Worm (Caenorhabditis elegans) whole organism, early embryonic: Measurements from ENCODE around the gene C33H5.1.

Experiments
- B0310.2 ChIP-seq: sonication (generic microtip); optimal IDR thresholded peaks from 2 replicates; lab custom pipeline; 2016; ENCODE audit warnings: mild to moderate bottlenecking, missing genetic modification characterization, missing compliant biosample characterization
- F13C5.2 ChIP-seq: sonication (generic microtip); optimal IDR thresholded peaks from 2 replicates; lab custom pipeline; 2017; ENCODE audit warnings: mild to moderate bottlenecking, missing genetic modification characterization, inconsistent platforms, missing compliant biosample characterization
- aly-1 ChIP-seq: sonication (generic microtip); optimal IDR thresholded peaks from 2 replicates; lab custom pipeline; 2016; ENCODE audit warnings: missing genetic modification characterization, missing compliant biosample characterization
- ama-1 ChIP-seq: fragments of 150-350 bp; optimal IDR thresholded peaks from 2 replicates; lab custom pipeline; 2014
- ceh-36 ChIP-seq: sonication (generic microtip); optimal IDR thresholded peaks from 2 replicates; lab custom pipeline; 2016; ENCODE audit warnings: missing genetic modification characterization, inconsistent platforms, missing compliant biosample characterization
- ets-7 ChIP-seq: sonication (generic microtip); optimal IDR thresholded peaks from 2 replicates; lab custom pipeline; 2016; ENCODE audit warnings: missing genotype, missing genetic modification characterization, missing compliant biosample characterization
- flt-1 ChIP-seq: fragments of 200-800 bp; sonication (Bioruptor generic); IDR thresholded peaks from 2 replicates; pipeline ENCODE4 v1.3.6; 2022; ENCODE audit warnings: missing genetic modification characterization, missing compliant biosample characterization
- hmbx-1 ChIP-seq: sonication (generic microtip); optimal IDR thresholded peaks from 2 replicates; lab custom pipeline; 2016; ENCODE audit warnings: mild to moderate bottlenecking, missing genetic modification characterization, missing compliant biosample characterization
- hmg-4 ChIP-seq: fragments of 200-800 bp; sonication (Bioruptor generic); optimal IDR thresholded peaks from 2 replicates; lab custom pipeline; 2018; ENCODE audit warnings: mild to moderate bottlenecking, missing genetic modification characterization, missing compliant biosample characterization
- hnd-1 ChIP-seq: sonication (generic microtip); optimal IDR thresholded peaks from 2 replicates; lab custom pipeline; 2016; ENCODE audit warnings: missing genetic modification characterization, missing compliant biosample characterization
- pes-1 ChIP-seq: fragments of 200-800 bp; sonication (Bioruptor generic); IDR thresholded peaks from 2 replicates; pipeline ENCODE4 v1.3.6; 2022; ENCODE audit warnings: missing genetic modification reagents, missing genetic modification characterization, missing compliant biosample characterization
- scrt-1 ChIP-seq: fragments of 200-800 bp; sonication (Bioruptor generic); IDR thresholded peaks from 2 replicates; pipeline ENCODE4 v1.3.6; 2022; ENCODE audit warnings: missing genetic modification characterization, missing compliant biosample characterization
- sea-1 ChIP-seq: fragments of 200-800 bp; sonication (Bioruptor generic); conservative IDR thresholded peaks from 2 replicates; pipeline ENCODE4 v1.3.6; 2022; ENCODE audit warnings: missing genetic modification characterization, missing compliant biosample characterization
- tbx-37 ChIP-seq: fragments of 200-800 bp; sonication (Bioruptor generic); conservative IDR thresholded peaks from 2 replicates; pipeline ENCODE4 v1.3.6; 2022; ENCODE audit warnings: missing genetic modification reagents, missing genetic modification characterization, missing compliant biosample characterization
- tra-4 ChIP-seq: sonication (generic microtip); optimal IDR thresholded peaks from 2 replicates; lab custom pipeline; 2017; ENCODE audit warnings: missing genetic modification characterization, missing compliant biosample characterization

C33H5.1 gene

DNA sequence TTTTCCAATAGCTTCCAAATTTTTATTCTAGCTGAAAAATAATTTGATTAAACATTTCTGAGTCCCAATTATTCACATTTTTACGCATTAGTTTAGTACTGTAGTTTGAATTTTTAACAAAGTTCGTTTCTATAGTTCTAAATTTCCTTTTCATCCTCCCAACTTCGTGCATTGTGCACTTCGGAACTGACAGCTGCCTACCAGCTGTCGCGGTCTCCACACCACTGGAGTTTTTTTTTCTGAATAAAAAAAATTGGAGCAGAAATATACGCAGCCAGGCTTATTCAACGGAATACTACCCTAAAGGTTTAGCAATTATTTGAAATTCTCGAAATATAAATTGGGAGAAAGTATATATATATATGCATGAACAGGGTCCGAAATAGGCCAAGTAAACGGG lies 40.5 kb downstream of the C33H5.1 start:
- no peak for TF ChIP-seq ets-7 (tag; lab: Kevin White, UChicago)
- TF ChIP-seq B0310.2 (tag; lab: Kevin White, UChicago), result peak; percentile 16

DNA sequence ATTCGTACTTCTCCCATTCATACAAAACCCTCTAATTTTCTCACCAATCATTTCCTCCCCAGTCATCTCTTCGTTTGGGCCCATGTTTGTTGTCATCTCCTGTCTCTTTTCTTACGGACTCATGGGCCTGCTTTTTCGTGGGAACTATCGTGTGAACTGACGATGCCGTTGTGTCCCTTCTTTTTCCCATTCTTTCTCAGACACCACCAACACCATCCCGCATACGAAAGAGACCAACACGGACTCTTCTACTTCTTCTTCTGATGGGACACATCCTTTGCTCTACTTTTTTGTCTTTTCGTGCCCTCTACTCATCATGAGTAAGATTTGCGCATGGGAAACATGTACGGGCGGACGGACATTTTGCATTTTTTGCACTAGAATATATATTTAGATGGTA lies 41.6 kb downstream of the C33H5.1 start:
- TF ChIP-seq pes-1 (GFP tag; lab: Robert Waterston, UW) (no peak), tbx-37 (GFP tag; lab: Robert Waterston, UW) (no peak), ceh-36 (tag; lab: Kevin White, UChicago) (no peak), ets-7 (tag; lab: Kevin White, UChicago) (no peak), tra-4 (no peak), F13C5.2 (tag; lab: Kevin White, UChicago) (no peak), ama-1 (no peak), hmg-4 (GFP tag; lab: Kevin White, UChicago) (no peak), aly-1 (tag; lab: Kevin White, UChicago) (no peak), sea-1 (GFP tag; lab: Robert Waterston, UW) (no peak), B0310.2 (tag; lab: Kevin White, UChicago) (no peak), flt-1 (no peak), scrt-1 (GFP tag; lab: Robert Waterston, UW) (no peak), hmbx-1 (no peak)

DNA sequence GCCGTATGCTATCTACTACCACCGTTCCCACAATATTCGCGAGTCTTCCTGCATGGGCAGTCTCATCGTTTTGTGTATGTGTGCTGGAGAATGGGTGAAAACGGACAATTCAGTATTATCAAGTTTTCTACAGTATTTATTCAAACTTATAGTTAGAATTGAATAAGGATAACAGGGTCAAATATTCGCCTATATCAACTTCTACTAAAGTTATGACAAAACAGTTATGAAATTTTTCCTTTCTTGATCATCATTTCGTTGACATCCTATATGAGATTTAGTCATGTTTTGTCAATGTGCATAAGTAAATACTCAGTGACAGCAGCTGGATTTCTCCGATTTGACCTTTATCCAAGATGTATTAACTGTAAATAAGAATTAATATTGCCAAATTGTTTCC lies 42.6 kb downstream of the C33H5.1 start:
- TF ChIP-seq F13C5.2 (tag; lab: Kevin White, UChicago), result no peak
- TF ChIP-seq B0310.2 (tag; lab: Kevin White, UChicago), result no peak
- no peak for TF ChIP-seq hnd-1 (tag; lab: Kevin White, UChicago)
- no peak for TF ChIP-seq hmg-4 (GFP tag; lab: Kevin White, UChicago)
- no peak for TF ChIP-seq tbx-37 (GFP tag; lab: Robert Waterston, UW)
- TF ChIP-seq ets-7 (tag; lab: Kevin White, UChicago), result no peak
